Worm (Caenorhabditis elegans) whole organism, late embryonic: ENCODE results near the gene nlp-36.

Experiments
- ceh-14 ChIP-seq: sonication (generic microtip); optimal IDR thresholded peaks from 2 replicates; lab custom pipeline; 2016; ENCODE audit warnings: missing genotype, missing genetic modification characterization, missing compliant biosample characterization
- ceh-2 ChIP-seq: sonication (generic microtip); optimal IDR thresholded peaks from 2 replicates; lab custom pipeline; 2016; ENCODE audit warnings: missing genotype, missing genetic modification characterization, missing compliant biosample characterization
- ceh-9 ChIP-seq: sonication (generic microtip); optimal IDR thresholded peaks from 2 replicates; lab custom pipeline; 2016; ENCODE audit warnings: mild to moderate bottlenecking, missing genetic modification characterization, inconsistent platforms, missing compliant biosample characterization
- dve-1 ChIP-seq: sonication (generic microtip); optimal IDR thresholded peaks from 2 replicates; lab custom pipeline; 2017; ENCODE audit warnings: antibody characterized with exemption, mild to moderate bottlenecking, missing genetic modification characterization, missing compliant biosample characterization
- lim-6 ChIP-seq: sonication (generic microtip); optimal IDR thresholded peaks from 2 replicates; lab custom pipeline; 2016; ENCODE audit warnings: missing genetic modification characterization, missing compliant biosample characterization

- TF ChIP-seq dve-1 (tag; lab: Kevin White, UChicago) (no peak), lim-6 (tag; lab: Kevin White, UChicago) (no peak), ceh-14 (tag; lab: Kevin White, UChicago) (no peak), ceh-9 (tag; lab: Kevin White, UChicago) (no peak), ceh-2 (tag; lab: Kevin White, UChicago) (no peak)
Observed at ce11 chrIII:9465865-9466264, 22.7 kb upstream of the nlp-36 start, which contains the start of gene B0464.6.
